Worm (Caenorhabditis elegans): ENCODE data around the gene srd-36.

DNA sequence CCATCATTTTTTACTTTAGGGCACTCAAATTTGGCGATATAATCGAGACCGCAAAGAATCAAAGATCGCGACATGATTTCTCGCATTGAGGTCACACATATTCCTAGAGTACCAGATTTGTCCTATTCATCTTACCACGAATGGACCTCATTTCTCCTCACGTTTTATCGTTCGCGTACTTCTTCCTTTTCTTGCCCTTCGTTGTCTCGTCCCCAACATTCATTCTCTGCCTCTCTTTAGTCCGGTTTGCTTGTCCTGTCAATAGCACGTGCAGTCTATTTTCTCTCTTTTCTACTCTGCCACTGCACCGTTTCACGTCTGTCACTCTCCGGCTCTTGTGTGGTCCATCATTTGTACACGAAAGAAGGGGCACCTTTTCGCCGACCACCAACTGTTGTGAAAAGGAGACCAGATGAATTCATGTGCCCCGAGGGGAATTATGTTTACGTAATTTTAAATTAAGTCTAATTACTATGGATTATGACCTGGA is 43.2 kb downstream of the srd-36 start:
- no peak for TF ChIP-seq syd-9 (tag; optimal IDR thresholded peaks at IDR 0.05)
- no peak for TF ChIP-seq hlh-15 (tag; optimal IDR thresholded peaks at IDR 0.05)
- TF ChIP-seq pqm-1 (tag; optimal IDR thresholded peaks at IDR 0.05) = no peak
- TF ChIP-seq rnt-1 (tag; optimal IDR thresholded peaks at IDR 0.05) = peak; percentile 51
- TF ChIP-seq ceh-14 (tag; optimal IDR thresholded peaks at IDR 0.05) = no peak
- TF ChIP-seq nfya-1 (tag; optimal IDR thresholded peaks at IDR 0.05) = peak; percentile 70
- TF ChIP-seq K02D7.2 (tag; optimal IDR thresholded peaks at IDR 0.05) = no peak

Data from whole organism, late embryonic.